Fruit fly (Drosophila melanogaster) whole organism, prepupa: ENCODE results near the gene Mal-B2.
A peak's percentile ranks its signal among the peaks of the same experiment; 100 is the strongest.

ENCODE experiments used
- Blimp-1 ChIP-seq: fragments of 200-800 bp; sonication (Bioruptor generic); optimal IDR thresholded peaks from 3 replicates; lab custom pipeline; 2017; ENCODE audit warnings: missing biosample characterization, missing genetic modification characterization, mild to moderate bottlenecking, moderate library complexity, missing genetic modification reagents
- CG10631 ChIP-seq: fragments of 200-800 bp; sonication (Bioruptor generic); optimal IDR thresholded peaks from 2 replicates; lab custom pipeline; 2016; ENCODE audit warnings: missing biosample characterization, missing genetic modification characterization
- CG10669 ChIP-seq: fragments of 200-800 bp; sonication (Bioruptor generic); optimal IDR thresholded peaks from 3 replicates; lab custom pipeline; 2018; ENCODE audit warnings: missing biosample characterization, mild to moderate bottlenecking, missing genetic modification characterization, moderate library complexity
- CG11294 ChIP-seq: fragments of 200-800 bp; sonication (Bioruptor generic); IDR thresholded peaks from 2 replicates; pipeline ENCODE4 v1.3.6; 2022; ENCODE audit warnings: missing biosample characterization, missing genetic modification characterization
- CG11762 ChIP-seq: fragments of 200-800 bp; sonication (Bioruptor generic); optimal IDR thresholded peaks from 3 replicates; lab custom pipeline; 2016; ENCODE audit warnings: missing biosample characterization, missing genetic modification characterization; ENCODE audit not compliant: insufficient read depth
- CG11902 ChIP-seq: fragments of 200-800 bp; sonication (Bioruptor generic); optimal IDR thresholded peaks from 3 replicates; lab custom pipeline; 2016; ENCODE audit warnings: missing biosample characterization, missing genetic modification characterization
- CG15336 ChIP-seq: fragments of 200-800 bp; sonication (Bioruptor generic); IDR thresholded peaks from 2 replicates; pipeline ENCODE4 v1.3.6; 2022; ENCODE audit warnings: missing biosample characterization, missing genetic modification characterization
- CG1621 ChIP-seq: fragments of 200-800 bp; sonication (Bioruptor generic); optimal IDR thresholded peaks from 3 replicates; lab custom pipeline; 2018; ENCODE audit warnings: missing biosample characterization, mild to moderate bottlenecking, missing genetic modification characterization
- CG16779 ChIP-seq: fragments of 200-800 bp; sonication (Bioruptor generic); optimal IDR thresholded peaks from 3 replicates; lab custom pipeline; 2017; ENCODE audit warnings: missing biosample characterization, mild to moderate bottlenecking, missing genetic modification characterization
- CG3032 ChIP-seq: fragments of 200-800 bp; optimal IDR thresholded peaks from 2 replicates; lab custom pipeline; 2019; ENCODE audit warnings: missing biosample characterization, mild to moderate bottlenecking, missing genetic modification characterization, moderate library complexity
- CG31627 ChIP-seq: fragments of 200-800 bp; sonication (Bioruptor generic); optimal IDR thresholded peaks from 3 replicates; lab custom pipeline; 2016; ENCODE audit warnings: missing biosample characterization, missing genetic modification characterization
- CG32006 ChIP-seq: fragments of 200-800 bp; sonication (Bioruptor generic); optimal IDR thresholded peaks from 3 replicates; lab custom pipeline; 2017; ENCODE audit warnings: missing biosample characterization, mild to moderate bottlenecking, missing genetic modification characterization
- CG3919 ChIP-seq: fragments of 200-800 bp; sonication (Bioruptor generic); optimal IDR thresholded peaks from 3 replicates; lab custom pipeline; 2016; ENCODE audit warnings: missing biosample characterization, missing genetic modification characterization
- CG4318 ChIP-seq: fragments of 200-800 bp; sonication (Bioruptor generic); optimal IDR thresholded peaks from 3 replicates; lab custom pipeline; 2017; ENCODE audit warnings: missing biosample characterization, mild to moderate bottlenecking, missing genetic modification characterization
- CG6276 ChIP-seq: fragments of 200-800 bp; sonication (Bioruptor generic); optimal IDR thresholded peaks from 2 replicates; lab custom pipeline; 2017; ENCODE audit warnings: missing biosample characterization, mild to moderate bottlenecking, missing genetic modification characterization
- CG6854 ChIP-seq: fragments of 200-800 bp; sonication (Bioruptor generic); optimal IDR thresholded peaks from 2 replicates; lab custom pipeline; 2017; ENCODE audit warnings: missing biosample characterization, mild to moderate bottlenecking, missing genetic modification characterization
- CG7368 ChIP-seq: fragments of 200-800 bp; sonication (Bioruptor generic); optimal IDR thresholded peaks from 3 replicates; lab custom pipeline; 2016; ENCODE audit warnings: missing biosample characterization, missing genetic modification characterization
- CG8119 ChIP-seq: fragments of 200-800 bp; sonication (Bioruptor generic); IDR thresholded peaks from 3 replicates; pipeline ENCODE4 v1.3.6; 2022; ENCODE audit warnings: missing biosample characterization, missing genetic modification characterization
- CG8319 ChIP-seq: fragments of 200-800 bp; sonication (Bioruptor generic); optimal IDR thresholded peaks from 3 replicates; lab custom pipeline; 2016; ENCODE audit warnings: missing biosample characterization, missing genetic modification characterization
- CG8632 ChIP-seq: fragments of 200-800 bp; sonication (Bioruptor generic); optimal IDR thresholded peaks from 3 replicates; lab custom pipeline; 2016; ENCODE audit warnings: missing biosample characterization, missing genetic modification characterization
- CG9139 ChIP-seq: fragments of 200-800 bp; sonication (Bioruptor generic); optimal IDR thresholded peaks from 3 replicates; lab custom pipeline; 2017; ENCODE audit warnings: missing biosample characterization, mild to moderate bottlenecking, missing genetic modification characterization
- Eip75B ChIP-seq: fragments of 200-800 bp; sonication (Bioruptor generic); optimal IDR thresholded peaks from 3 replicates; lab custom pipeline; 2016; ENCODE audit warnings: missing biosample characterization, missing genetic modification characterization
- Eip93F ChIP-seq: fragments of 200-800 bp; sonication (Bioruptor generic); optimal IDR thresholded peaks from 2 replicates; lab custom pipeline; 2016; ENCODE audit warnings: missing biosample characterization, mild to moderate bottlenecking, missing genetic modification characterization
- Ets21C ChIP-seq: fragments of 200-800 bp; sonication (Bioruptor generic); optimal IDR thresholded peaks from 3 replicates; lab custom pipeline; 2016; ENCODE audit warnings: missing biosample characterization, missing genetic modification characterization
- Ets96B ChIP-seq: fragments of 200-800 bp; optimal IDR thresholded peaks from 2 replicates; lab custom pipeline; 2019; ENCODE audit warnings: missing biosample characterization, mild to moderate bottlenecking, missing genetic modification characterization, moderate library complexity
- Gug ChIP-seq: fragments of 200-800 bp; sonication (Bioruptor generic); IDR thresholded peaks from 2 replicates; pipeline ENCODE4 v1.3.6; 2022; ENCODE audit warnings: missing biosample characterization, missing genetic modification characterization
- Hr38 ChIP-seq: sonication (Bioruptor generic); optimal IDR thresholded peaks from 2 replicates; lab custom pipeline; 2016; ENCODE audit warnings: missing biosample characterization, missing genetic modification characterization
- Hr4 ChIP-seq: fragments of 200-800 bp; sonication (Bioruptor generic); optimal IDR thresholded peaks from 3 replicates; lab custom pipeline; 2016; ENCODE audit warnings: missing biosample characterization, missing genetic modification characterization
- Lpt ChIP-seq: fragments of 200-800 bp; sonication (Bioruptor generic); optimal IDR thresholded peaks from 3 replicates; lab custom pipeline; 2016; ENCODE audit warnings: missing biosample characterization, missing genetic modification characterization
- Met ChIP-seq: fragments of 200-800 bp; sonication (Bioruptor generic); optimal IDR thresholded peaks from 3 replicates; lab custom pipeline; 2016; ENCODE audit warnings: missing biosample characterization, missing genetic modification characterization
- OdsH ChIP-seq: fragments of 200-800 bp; sonication (Bioruptor generic); optimal IDR thresholded peaks from 3 replicates; lab custom pipeline; 2016; ENCODE audit warnings: missing biosample characterization, missing genetic modification characterization
- Smox ChIP-seq: fragments of 200-800 bp; sonication (Bioruptor generic); optimal IDR thresholded peaks from 3 replicates; lab custom pipeline; 2016; ENCODE audit warnings: missing biosample characterization, missing genetic modification characterization
- Sox102F ChIP-seq: fragments of 200-800 bp; sonication (Bioruptor generic); optimal IDR thresholded peaks from 2 replicates; lab custom pipeline; 2016; ENCODE audit warnings: missing biosample characterization, mild to moderate bottlenecking, missing genetic modification characterization
- Sox14 ChIP-seq: fragments of 200-800 bp; sonication (Bioruptor generic); optimal IDR thresholded peaks from 3 replicates; lab custom pipeline; 2016; ENCODE audit warnings: missing biosample characterization, missing genetic modification characterization
- Sox15 ChIP-seq: fragments of 200-800 bp; sonication (Bioruptor generic); optimal IDR thresholded peaks from 3 replicates; lab custom pipeline; 2016; ENCODE audit warnings: missing biosample characterization, missing genetic modification characterization
- acj6 ChIP-seq: fragments of 200-800 bp; sonication (Bioruptor generic); optimal IDR thresholded peaks from 3 replicates; lab custom pipeline; 2016; ENCODE audit warnings: missing biosample characterization, missing genetic modification characterization
- cyc ChIP-seq: fragments of 200-800 bp; sonication (Bioruptor generic); optimal IDR thresholded peaks from 3 replicates; lab custom pipeline; 2016; ENCODE audit warnings: missing biosample characterization, missing genetic modification characterization
- dac ChIP-seq: fragments of 200-800 bp; sonication (Bioruptor generic); optimal IDR thresholded peaks from 2 replicates; lab custom pipeline; 2017; ENCODE audit warnings: missing biosample characterization, mild to moderate bottlenecking, missing genetic modification characterization
- eg ChIP-seq: fragments of 200-800 bp; sonication (Bioruptor generic); IDR thresholded peaks from 3 replicates; pipeline ENCODE4 v1.3.6; 2022; ENCODE audit warnings: missing biosample characterization, missing genetic modification characterization
- esn ChIP-seq: fragments of 200-800 bp; sonication (Bioruptor generic); optimal IDR thresholded peaks from 2 replicates; lab custom pipeline; 2016; ENCODE audit warnings: missing biosample characterization, mild to moderate bottlenecking, missing genetic modification characterization, moderate library complexity
- fd59A ChIP-seq: fragments of 200-800 bp; sonication (Bioruptor generic); optimal IDR thresholded peaks from 2 replicates; lab custom pipeline; 2017; ENCODE audit warnings: missing biosample characterization, mild to moderate bottlenecking, missing genetic modification characterization, missing genetic modification reagents
- fkh ChIP-seq: fragments of 200-800 bp; sonication (Bioruptor generic); optimal IDR thresholded peaks from 3 replicates; lab custom pipeline; 2017; ENCODE audit warnings: missing biosample characterization, mild to moderate bottlenecking, missing genetic modification characterization, moderate library complexity
- salr ChIP-seq, 2 experiments: fragments of 200-800 bp; sonication (Bioruptor generic); optimal IDR thresholded peaks; 3 replicates each; lab custom pipeline; 2016 to 2018; ENCODE audit warnings: missing biosample characterization in 2 of 2, missing genetic modification characterization in 2 of 2, mild to moderate bottlenecking in 1 of 2
- ss ChIP-seq, 2 experiments: fragments of 200-800 bp; sonication (Bioruptor generic); optimal IDR thresholded peaks; 2 replicates in 1 of 2; 3 replicates in 1 of 2; lab custom pipeline; 2017 to 2018; ENCODE audit warnings: mild to moderate bottlenecking in 2 of 2, missing biosample characterization in 2 of 2, missing genetic modification characterization in 2 of 2, moderate library complexity in 1 of 2
- topi ChIP-seq: fragments of 200-800 bp; sonication (Bioruptor generic); optimal IDR thresholded peaks from 3 replicates; lab custom pipeline; 2016; ENCODE audit warnings: missing biosample characterization, missing genetic modification characterization
- vri ChIP-seq: fragments of 200-800 bp; sonication (Bioruptor generic); optimal IDR thresholded peaks from 3 replicates; lab custom pipeline; 2016; ENCODE audit warnings: missing biosample characterization, mild to moderate bottlenecking, missing genetic modification characterization

The Mal-B2 gene

dm6 chr2L:11816376-11816775 is 33.4 kb upstream of the Mal-B2 start (continued):
- TF ChIP-seq CG16779 (tag; lab: Kevin White, UChicago) (peak; percentile 20), topi (GFP tag; lab: Kevin White, UChicago) (peak; percentile 60), CG4318 (GFP tag; lab: Kevin White, UChicago) (peak; percentile 46), ss (GFP tag; optimal IDR thresholded peaks at IDR 0.05; lab: Kevin White, UChicago) (peak; percentile 65 to 81), CG11902 (GFP tag; lab: Kevin White, UChicago) (no peak), CG32006 (GFP tag; lab: Kevin White, UChicago) (peak; percentile 47), Ets96B (tag; lab: Kevin White, UChicago) (peak; percentile 47), CG10669 (peak; percentile 77), acj6 (GFP tag; lab: Kevin White, UChicago) (peak; percentile 50), Smox (GFP tag; lab: Kevin White, UChicago) (peak; percentile 32), Eip93F (no peak), CG1621 (tag; lab: Kevin White, UChicago) (peak; percentile 75), CG10631 (peak; percentile 3), CG8632 (GFP tag; lab: Kevin White, UChicago) (peak; percentile 23), CG6276 (GFP tag; lab: Kevin White, UChicago) (no peak), fd59A (GFP tag; lab: Kevin White, UChicago) (peak; percentile 53), Blimp-1 (GFP tag; lab: Kevin White, UChicago) (peak; percentile 25), CG11294 (GFP tag; lab: Robert Waterston, UW) (peak; percentile 55), Gug (peak; percentile 24; the same call in 1 of the 2 replicates), CG11762 (GFP tag; lab: Kevin White, UChicago) (peak; percentile 62), CG31627 (peak; percentile 40), eg (peak; percentile 79), Eip75B (peak; percentile 69), CG3032 (tag; lab: Kevin White, UChicago) (peak; percentile 62), Lpt (peak; percentile 33), CG7368 (GFP tag; lab: Kevin White, UChicago) (peak; percentile 79), Sox14 (GFP tag; lab: Kevin White, UChicago) (no peak), dac (GFP tag; lab: Kevin White, UChicago) (no peak), CG8119 (GFP tag; lab: Robert Waterston, UW) (peak; percentile 27; the same call in 1 of the 3 replicates), cyc (GFP tag; lab: Kevin White, UChicago) (peak; percentile 59), Sox15 (GFP tag; lab: Kevin White, UChicago) (no peak), Hr38 (no peak), Hr4 (no peak), CG3919 (peak; percentile 88), Ets21C (no peak), Met (GFP tag; lab: Kevin White, UChicago) (peak; percentile 59), CG8319 (GFP tag; lab: Kevin White, UChicago) (peak; percentile 44), Sox102F (GFP tag; lab: Kevin White, UChicago) (no peak), OdsH (peak; percentile 66)

- TF ChIP-seq CG16779 (tag; lab: Kevin White, UChicago) = no peak
- TF ChIP-seq fkh (GFP tag; lab: Kevin White, UChicago) = no peak
- no peak for TF ChIP-seq vri (GFP tag; lab: Kevin White, UChicago)
- TF ChIP-seq CG9139 = no peak
- no peak for TF ChIP-seq salr (GFP tag; optimal IDR thresholded peaks at IDR 0.05; lab: Kevin White, UChicago)
- TF ChIP-seq CG32006 (GFP tag; lab: Kevin White, UChicago) = no peak
- no peak for TF ChIP-seq topi (GFP tag; lab: Kevin White, UChicago)
- TF ChIP-seq CG3032 (tag; lab: Kevin White, UChicago) = no peak
- TF ChIP-seq ss (GFP tag; optimal IDR thresholded peaks at IDR 0.05; lab: Kevin White, UChicago) = no peak
- no peak for TF ChIP-seq esn (GFP tag; lab: Kevin White, UChicago)
- TF ChIP-seq CG6854 = no peak
- no peak for TF ChIP-seq Ets96B (tag; lab: Kevin White, UChicago)
- no peak for TF ChIP-seq Hr4
- TF ChIP-seq CG11294 (GFP tag; lab: Robert Waterston, UW) = no peak
- no peak for TF ChIP-seq Smox (GFP tag; lab: Kevin White, UChicago)
- no peak for TF ChIP-seq CG31627
- TF ChIP-seq CG15336 = no peak
- TF ChIP-seq CG11902 (GFP tag; lab: Kevin White, UChicago) = no peak
- TF ChIP-seq Sox102F (GFP tag; lab: Kevin White, UChicago) = no peak
Observed at dm6 chr2L:11823470-11824162, 26.1 kb upstream of the Mal-B2 start.
